Worm (Caenorhabditis elegans): Measurements from ENCODE around the gene prcc-1.

DNA sequence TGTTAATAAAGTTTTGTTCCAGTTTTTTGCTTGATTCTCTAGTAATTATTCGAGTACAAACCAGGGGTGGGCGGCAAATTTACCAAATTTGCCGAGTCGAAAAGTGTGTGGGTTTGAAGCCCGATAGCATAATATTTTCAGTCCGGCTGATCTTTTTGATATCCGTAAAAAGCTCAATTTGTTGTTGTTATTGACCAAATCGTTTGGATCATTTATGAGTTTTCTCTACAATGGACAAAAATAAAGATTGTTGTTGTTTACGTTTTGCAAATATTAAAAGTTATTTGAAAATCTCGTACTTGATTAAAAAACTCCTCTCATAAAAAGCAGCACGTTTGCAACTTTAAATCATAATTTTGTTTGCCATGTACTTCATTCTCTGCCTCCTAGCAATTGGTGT is 37.6 kb downstream of the prcc-1 start, which contains the start of gene scl-1:
- TF ChIP-seq T22C8.4 (GFP tag; IDR thresholded peaks at IDR 0.05): no peak
- TF ChIP-seq ref-1 (GFP tag; conservative IDR thresholded peaks at IDR 0.05): no peak
- TF ChIP-seq med-1 (GFP tag; optimal IDR thresholded peaks at IDR 0.05; ENCODE audit: insufficient read depth): no peak
